Worm (Caenorhabditis elegans): ENCODE measurements around the gene F21A3.11.

Gene F21A3.11

DNA sequence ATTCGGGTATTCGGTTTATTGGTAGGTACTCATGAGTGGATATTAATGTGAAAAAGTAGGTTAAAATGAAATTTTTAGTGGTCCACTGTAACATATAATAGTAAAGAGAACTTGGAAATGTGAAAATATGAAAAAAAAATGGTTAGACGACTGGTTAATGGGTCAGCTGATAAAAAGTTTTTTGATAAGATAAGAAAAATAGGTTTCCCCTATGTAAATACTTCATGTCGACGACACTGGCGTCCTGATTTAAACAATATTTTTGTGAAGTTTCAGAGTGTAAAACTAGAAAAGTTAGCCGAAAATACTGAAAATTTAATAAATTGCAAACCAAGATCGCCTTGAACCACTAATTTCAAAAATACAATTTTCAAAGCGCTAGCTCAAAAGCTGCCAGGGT, at the start of gene F21A3.11:
Gene F21A3.11 (minus strand): TSS at position 117 of the 400 bp plus-strand sequence.
- no peak for TF ChIP-seq tra-4 (tag; optimal IDR thresholded peaks at IDR 0.05)

DNA sequence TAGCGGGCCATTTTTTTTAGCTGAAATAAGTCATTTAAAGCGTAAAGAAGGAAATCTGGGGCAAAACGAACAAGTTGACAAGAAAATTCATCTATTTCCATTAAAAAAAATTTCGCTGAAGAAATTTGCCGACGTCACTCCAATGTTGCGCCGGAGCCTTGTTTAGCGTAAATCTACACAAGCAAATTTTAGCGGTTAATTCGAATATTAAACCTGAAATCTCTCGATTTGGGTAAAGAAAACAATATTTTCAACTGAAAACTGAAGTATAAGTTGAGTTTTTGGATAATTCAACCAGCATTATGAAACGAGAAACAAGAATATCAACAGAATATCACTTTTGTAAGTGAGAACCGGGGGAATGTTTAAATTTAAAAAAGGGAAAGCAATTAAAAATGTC, 45.4 kb upstream of the F21A3.11 start, which contains the start of gene F28F8.9:
Gene F28F8.9 (minus strand): TSS at position 288 of the 400 bp plus-strand sequence.
- no peak for TF ChIP-seq ets-7 (tag; optimal IDR thresholded peaks at IDR 0.05)
- no peak for TF ChIP-seq ceh-13 (GFP tag; optimal IDR thresholded peaks at IDR 0.05)
- no peak for TF ChIP-seq F13C5.2 (tag; optimal IDR thresholded peaks at IDR 0.05)
- no peak for TF ChIP-seq sea-1 (GFP tag; conservative IDR thresholded peaks at IDR 0.05)
- TF ChIP-seq B0310.2 (tag; optimal IDR thresholded peaks at IDR 0.05), result no peak

DNA sequence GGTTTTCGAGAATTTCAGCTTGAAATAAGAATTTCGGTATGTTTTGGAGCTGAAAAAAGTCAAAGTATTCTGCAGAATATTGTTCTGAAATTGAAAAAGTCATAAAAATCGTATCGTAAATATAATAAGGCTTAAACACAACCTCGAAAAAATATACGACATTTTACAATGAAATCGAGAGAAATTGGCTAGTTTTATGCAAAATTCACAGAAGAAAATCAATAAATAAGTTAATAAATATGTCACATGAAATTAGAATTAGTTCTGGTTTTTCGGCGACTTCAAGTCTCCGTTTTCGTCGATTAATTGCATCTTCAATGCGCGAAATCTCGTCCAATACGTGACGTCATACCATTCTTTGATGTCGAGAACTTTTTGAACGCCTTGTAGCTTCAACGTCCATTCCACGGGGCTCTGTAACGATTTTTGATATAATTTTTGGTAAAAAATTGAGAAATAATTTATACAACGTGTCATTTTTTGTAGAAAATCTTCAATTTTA, 44.4 kb upstream of the F21A3.11 start, which contains the start of gene atx-3:
Gene atx-3 (minus strand): TSS at position 51 of the 502 bp plus-strand sequence.
- TF ChIP-seq sea-1 (GFP tag; conservative IDR thresholded peaks at IDR 0.05) (no peak), B0310.2 (tag; optimal IDR thresholded peaks at IDR 0.05) (no peak), scrt-1 (GFP tag; IDR thresholded peaks at IDR 0.05) (no peak), pes-1 (GFP tag; IDR thresholded peaks at IDR 0.05) (no peak), hnd-1 (tag; optimal IDR thresholded peaks at IDR 0.05) (no peak), tbx-37 (GFP tag; conservative IDR thresholded peaks at IDR 0.05) (no peak), aly-1 (tag; optimal IDR thresholded peaks at IDR 0.05) (no peak), tra-4 (tag; optimal IDR thresholded peaks at IDR 0.05) (no peak), ceh-36 (tag; optimal IDR thresholded peaks at IDR 0.05) (no peak), ceh-13 (GFP tag; optimal IDR thresholded peaks at IDR 0.05) (no peak), tbx-11 (GFP tag; IDR thresholded peaks at IDR 0.05) (no peak), F13C5.2 (tag; optimal IDR thresholded peaks at IDR 0.05) (no peak), ets-7 (tag; optimal IDR thresholded peaks at IDR 0.05) (no peak), ama-1 (optimal IDR thresholded peaks at IDR 0.05) (no peak), flt-1 (GFP tag; IDR thresholded peaks at IDR 0.05) (no peak)

DNA sequence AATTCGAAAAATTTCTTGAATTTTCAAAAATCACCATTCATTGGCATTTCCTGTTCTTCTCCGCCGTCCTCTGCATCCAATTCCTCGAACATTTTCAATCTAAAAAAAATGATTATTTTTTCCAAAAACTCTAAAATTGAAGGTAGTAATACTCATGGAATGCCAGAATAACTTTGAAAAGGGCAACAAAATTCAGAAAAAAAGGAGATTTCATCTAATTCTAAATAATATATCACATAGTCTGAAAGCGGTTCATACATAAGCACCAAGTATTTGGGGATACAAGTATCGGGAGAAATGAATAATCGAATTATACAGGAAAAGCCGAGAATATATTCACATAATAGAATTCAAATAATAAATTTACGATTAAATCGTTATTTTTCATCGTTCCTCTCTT, 42.3 kb upstream of the F21A3.11 start, which contains the start of gene mdt-28:
Gene mdt-28 (minus strand): TSS at position 101 of the 400 bp plus-strand sequence.
- TF ChIP-seq ceh-13 (GFP tag; optimal IDR thresholded peaks at IDR 0.05), result no peak
- no peak for TF ChIP-seq tra-4 (tag; optimal IDR thresholded peaks at IDR 0.05)
- no peak for TF ChIP-seq B0310.2 (tag; optimal IDR thresholded peaks at IDR 0.05)
- no peak for TF ChIP-seq hnd-1 (tag; optimal IDR thresholded peaks at IDR 0.05)
- no peak for TF ChIP-seq scrt-1 (GFP tag; IDR thresholded peaks at IDR 0.05)
- no peak for TF ChIP-seq ceh-36 (tag; optimal IDR thresholded peaks at IDR 0.05)

DNA sequence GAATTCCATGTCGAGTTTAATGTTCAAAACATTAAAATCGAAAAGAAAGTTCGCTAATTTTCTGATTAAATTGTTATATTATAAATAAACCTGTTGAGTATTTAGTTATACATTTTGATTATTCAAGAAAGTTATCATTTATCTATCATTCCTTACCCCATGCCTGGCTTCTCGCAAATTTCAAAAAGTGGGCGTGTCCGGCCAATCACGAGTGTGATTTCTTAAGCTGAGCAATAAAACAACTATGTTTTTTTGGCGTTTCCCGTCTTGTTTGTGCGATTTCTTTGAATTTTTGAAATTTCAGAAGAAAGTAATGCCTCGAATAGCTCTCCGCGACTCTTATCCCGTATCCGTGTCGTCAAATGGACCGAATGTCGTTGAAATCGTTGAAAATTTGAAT, 39.6 kb upstream of the F21A3.11 start, which contains the start of gene fbxa-94:
Gene fbxa-94 (plus strand): TSS at position 301 of the 400 bp plus-strand sequence.
- TF ChIP-seq tra-4 (tag; optimal IDR thresholded peaks at IDR 0.05) (no peak), aly-1 (tag; optimal IDR thresholded peaks at IDR 0.05) (no peak), ceh-36 (tag; optimal IDR thresholded peaks at IDR 0.05) (no peak), B0310.2 (tag; optimal IDR thresholded peaks at IDR 0.05) (no peak), tbx-11 (GFP tag; IDR thresholded peaks at IDR 0.05) (no peak), ceh-13 (GFP tag; optimal IDR thresholded peaks at IDR 0.05) (no peak), pes-1 (GFP tag; IDR thresholded peaks at IDR 0.05) (no peak)

DNA sequence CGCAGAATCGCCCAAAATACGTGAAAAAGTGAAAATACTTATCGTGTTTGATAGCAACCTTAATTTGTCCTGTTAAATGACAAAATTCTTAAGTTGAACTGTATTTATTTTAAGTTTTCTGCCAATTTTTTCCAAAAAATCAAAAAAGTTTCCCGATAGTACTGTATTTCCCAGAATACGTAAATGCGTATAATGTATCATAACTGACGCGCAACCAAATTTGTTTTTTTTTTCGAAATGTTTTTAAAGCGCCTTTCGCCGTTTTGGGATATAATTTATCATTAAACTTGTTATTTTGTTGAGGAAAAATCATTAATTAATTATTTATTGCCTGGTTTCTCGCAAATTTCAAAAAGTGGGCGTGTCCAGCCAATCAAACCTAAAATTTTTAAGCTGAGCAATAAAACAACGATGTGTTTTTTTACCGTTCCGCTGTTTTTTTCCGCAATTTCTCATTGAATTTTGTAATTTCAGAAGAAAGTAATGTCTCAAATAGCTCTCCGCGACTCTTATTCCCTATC, 38.1 kb upstream of the F21A3.11 start, which contains the start of gene fbxa-95:
Gene fbxa-95 (plus strand): TSS at position 471 of the 521 bp plus-strand sequence.
- TF ChIP-seq ceh-36 (tag; optimal IDR thresholded peaks at IDR 0.05) (no peak), hmbx-1 (tag; optimal IDR thresholded peaks at IDR 0.05) (no peak), ets-7 (tag; optimal IDR thresholded peaks at IDR 0.05) (no peak), ama-1 (optimal IDR thresholded peaks at IDR 0.05) (no peak), hmg-4 (GFP tag; optimal IDR thresholded peaks at IDR 0.05) (no peak), sea-1 (GFP tag; conservative IDR thresholded peaks at IDR 0.05) (no peak), aly-1 (tag; optimal IDR thresholded peaks at IDR 0.05) (no peak), scrt-1 (GFP tag; IDR thresholded peaks at IDR 0.05) (no peak), hnd-1 (tag; optimal IDR thresholded peaks at IDR 0.05) (no peak), tra-4 (tag; optimal IDR thresholded peaks at IDR 0.05) (no peak)

DNA sequence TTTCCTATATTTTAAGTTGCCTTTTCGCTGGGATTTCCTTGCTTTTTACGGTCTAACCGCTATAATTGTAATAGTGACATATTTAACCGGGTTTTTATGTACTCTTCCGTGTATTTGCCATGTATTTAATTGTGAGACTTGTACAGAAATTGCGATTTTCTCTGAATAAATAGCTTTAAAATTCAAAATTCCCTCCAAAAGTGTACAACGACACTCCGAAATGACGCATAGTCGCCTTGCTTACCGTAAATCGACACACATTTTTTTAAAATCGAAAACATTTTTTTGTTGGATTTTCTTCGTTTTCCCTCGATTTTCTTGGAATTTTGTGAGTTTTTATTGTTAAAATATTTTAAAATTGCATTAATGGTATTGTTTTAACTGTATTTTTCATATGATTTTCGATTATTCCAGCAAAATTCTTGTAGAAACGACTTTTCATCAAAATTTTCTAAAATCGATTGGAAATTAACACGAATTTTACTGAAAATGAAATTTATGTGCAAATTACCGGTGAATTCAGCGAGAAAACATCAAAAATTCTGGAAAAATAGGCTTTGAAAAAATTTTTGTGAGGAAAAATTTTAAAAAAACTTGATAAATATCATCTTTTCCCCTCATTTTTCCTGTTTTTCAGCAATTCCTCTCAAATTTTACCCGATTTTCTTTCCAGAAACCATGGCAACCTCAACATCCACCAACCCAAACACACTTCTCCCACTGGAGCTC, 36.9 kb upstream of the F21A3.11 start, which contains the start of gene lsm-5:
Gene lsm-5 (plus strand): TSS at position 679 of the 729 bp plus-strand sequence.
- TF ChIP-seq scrt-1 (GFP tag; IDR thresholded peaks at IDR 0.05), result no peak
- no peak for TF ChIP-seq tra-4 (tag; optimal IDR thresholded peaks at IDR 0.05)
- no peak for TF ChIP-seq aly-1 (tag; optimal IDR thresholded peaks at IDR 0.05)
- TF ChIP-seq ets-7 (tag; optimal IDR thresholded peaks at IDR 0.05), result no peak
- TF ChIP-seq hnd-1 (tag; optimal IDR thresholded peaks at IDR 0.05), result no peak
- TF ChIP-seq hmbx-1 (tag; optimal IDR thresholded peaks at IDR 0.05), result no peak
- no peak for TF ChIP-seq flt-1 (GFP tag; IDR thresholded peaks at IDR 0.05)
- TF ChIP-seq ama-1 (optimal IDR thresholded peaks at IDR 0.05), result no peak
- no peak for TF ChIP-seq ceh-13 (GFP tag; optimal IDR thresholded peaks at IDR 0.05)
- TF ChIP-seq pes-1 (GFP tag; IDR thresholded peaks at IDR 0.05), result no peak
- TF ChIP-seq B0310.2 (tag; optimal IDR thresholded peaks at IDR 0.05), result no peak
- TF ChIP-seq tbx-11 (GFP tag; IDR thresholded peaks at IDR 0.05), result no peak
- no peak for TF ChIP-seq F13C5.2 (tag; optimal IDR thresholded peaks at IDR 0.05)
- TF ChIP-seq hmg-4 (GFP tag; optimal IDR thresholded peaks at IDR 0.05), result no peak

DNA sequence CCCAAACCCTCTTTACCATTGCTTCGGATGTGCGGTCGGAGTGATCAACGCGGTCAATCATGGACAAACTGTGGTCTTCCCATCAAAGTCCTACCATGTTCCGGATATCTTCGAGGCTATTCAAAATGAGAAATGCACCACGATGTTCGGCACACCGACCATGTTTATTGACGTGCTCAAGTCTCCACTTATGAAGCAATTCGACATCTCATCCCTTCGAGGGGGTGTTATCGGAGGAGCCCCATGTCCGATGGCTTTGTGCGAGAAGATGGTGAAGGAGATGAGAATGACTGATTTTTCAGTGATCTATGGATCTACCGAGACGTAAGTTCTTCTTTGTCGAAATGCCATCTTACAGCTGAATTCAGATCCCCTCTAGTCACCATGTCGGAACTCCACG, 35.4 kb upstream of the F21A3.11 start:
- TF ChIP-seq F13C5.2 (tag; optimal IDR thresholded peaks at IDR 0.05) (no peak), scrt-1 (GFP tag; IDR thresholded peaks at IDR 0.05) (no peak), pes-1 (GFP tag; IDR thresholded peaks at IDR 0.05) (no peak), ceh-13 (GFP tag; optimal IDR thresholded peaks at IDR 0.05) (no peak), tbx-37 (GFP tag; conservative IDR thresholded peaks at IDR 0.05) (no peak), hnd-1 (tag; optimal IDR thresholded peaks at IDR 0.05) (no peak), hmbx-1 (tag; optimal IDR thresholded peaks at IDR 0.05) (no peak), hmg-4 (GFP tag; optimal IDR thresholded peaks at IDR 0.05) (no peak), tra-4 (tag; optimal IDR thresholded peaks at IDR 0.05) (no peak), ceh-36 (tag; optimal IDR thresholded peaks at IDR 0.05) (no peak), tbx-11 (GFP tag; IDR thresholded peaks at IDR 0.05) (no peak), B0310.2 (tag; optimal IDR thresholded peaks at IDR 0.05) (no peak)

Measured in whole organism, early embryonic.